Worm (Caenorhabditis elegans): ENCODE results near the gene akt-1.

The akt-1 gene

ce11 chrV:10281374-10281773, 32.7 kb downstream of the akt-1 start, which contains the start of gene lys-2:
Gene lys-2 (minus strand): TSS chrV:10281474.
- TF ChIP-seq C34B4.2 (tag; optimal IDR thresholded peaks at IDR 0.05) (no peak), sox-4 (tag; optimal IDR thresholded peaks at IDR 0.05) (no peak), nhr-12 (tag; optimal IDR thresholded peaks at IDR 0.05) (no peak), fkh-10 (GFP tag; optimal IDR thresholded peaks at IDR 0.05) (no peak), pax-3 (tag; optimal IDR thresholded peaks at IDR 0.05) (peak; percentile 4), elt-2 (tag; optimal IDR thresholded peaks at IDR 0.05) (peak; percentile 75), pqm-1 (tag; optimal IDR thresholded peaks at IDR 0.05) (peak; percentile 50), irx-1 (tag; optimal IDR thresholded peaks at IDR 0.05) (no peak)

DNA sequence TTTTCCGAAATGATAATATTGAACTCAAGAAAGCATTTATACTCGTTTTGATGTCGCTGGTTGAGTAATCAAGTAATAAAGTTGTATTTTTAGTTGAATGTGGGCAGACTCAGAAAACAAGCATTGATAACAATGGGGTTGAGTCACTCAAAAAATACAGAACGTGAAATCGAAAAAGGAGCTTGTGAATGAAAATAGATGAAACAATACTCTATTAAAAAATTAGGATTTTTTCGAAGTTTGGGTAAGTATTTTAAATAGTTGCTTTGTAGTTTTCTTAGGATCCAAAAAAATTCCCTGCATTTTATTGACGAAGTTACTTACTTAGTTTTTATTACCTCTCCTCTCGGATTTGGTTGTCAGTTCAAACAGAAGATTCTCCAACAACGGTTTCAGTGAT, 34.7 kb downstream of the akt-1 start, which contains the start of gene lys-3:
Gene lys-3 (minus strand): TSS at position 101 of the 400 bp plus-strand sequence.
- TF ChIP-seq irx-1 (tag; optimal IDR thresholded peaks at IDR 0.05), result no peak
- TF ChIP-seq lsy-2 (tag; optimal IDR thresholded peaks at IDR 0.05), result no peak
- no peak for TF ChIP-seq sox-4 (tag; optimal IDR thresholded peaks at IDR 0.05)
- no peak for TF ChIP-seq C16A3.4 (tag; optimal IDR thresholded peaks at IDR 0.05)

- no peak for TF ChIP-seq vab-15 (tag; optimal IDR thresholded peaks at IDR 0.05)
- peak; percentile 97 for TF ChIP-seq dsc-1 (tag; optimal IDR thresholded peaks at IDR 0.05)
- no peak for TF ChIP-seq efl-1 (optimal IDR thresholded peaks at IDR 0.05)
- TF ChIP-seq efl-1 (GFP tag; optimal IDR thresholded peaks at IDR 0.05 in 1 of 2), result peak in 1 of 2 experiments; percentile 44
- peak; percentile 92 for TF ChIP-seq fkh-4 (tag; optimal IDR thresholded peaks at IDR 0.05; ENCODE audit: borderline replicate concordance)
Measured at ce11 chrV:10285853-10286252, 37.1 kb downstream of the akt-1 start.

- TF ChIP-seq lsy-2 (tag; optimal IDR thresholded peaks at IDR 0.05), result peak in 1 of 2 experiments; percentile 8
- no peak for TF ChIP-seq nhr-20 (tag; optimal IDR thresholded peaks at IDR 0.05)
- TF ChIP-seq F16B12.6 (tag; optimal IDR thresholded peaks at IDR 0.05), result no peak
- peak; percentile 34 for TF ChIP-seq lin-14 (GFP tag; optimal IDR thresholded peaks at IDR 0.05)
Measured at ce11 chrV:10287260-10287659, 38.6 kb downstream of the akt-1 start, which contains the start of gene B0024.3. Gene B0024.3 (plus strand): TSS chrV:10287560.

DNA sequence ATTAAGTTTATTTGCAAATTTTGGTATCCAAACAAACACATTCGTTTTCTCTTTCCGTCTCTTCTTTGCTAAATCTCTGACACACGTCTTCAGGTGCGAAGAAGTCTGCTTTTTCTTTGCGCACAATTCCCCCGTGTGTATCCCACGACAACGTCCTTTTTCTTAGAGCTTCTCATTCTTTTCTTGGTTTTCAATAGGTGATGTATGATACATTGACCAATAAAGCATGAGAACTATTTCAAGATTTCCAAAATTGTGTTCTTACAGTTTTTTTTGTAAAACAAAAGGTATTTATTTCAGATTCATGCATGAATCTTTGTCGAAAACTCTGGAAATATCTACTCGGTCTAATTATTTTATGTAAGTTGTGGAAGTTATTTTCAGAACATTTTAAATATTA, 41.0 kb downstream of the akt-1 start, which contains the start of gene B0024.15:
Gene B0024.15 (plus strand): TSS at position 301 of the 400 bp plus-strand sequence.
- no peak for TF ChIP-seq unc-130 (tag; optimal IDR thresholded peaks at IDR 0.05)
- peak; percentile 35 for TF ChIP-seq fkh-8 (tag; optimal IDR thresholded peaks at IDR 0.05)

DNA sequence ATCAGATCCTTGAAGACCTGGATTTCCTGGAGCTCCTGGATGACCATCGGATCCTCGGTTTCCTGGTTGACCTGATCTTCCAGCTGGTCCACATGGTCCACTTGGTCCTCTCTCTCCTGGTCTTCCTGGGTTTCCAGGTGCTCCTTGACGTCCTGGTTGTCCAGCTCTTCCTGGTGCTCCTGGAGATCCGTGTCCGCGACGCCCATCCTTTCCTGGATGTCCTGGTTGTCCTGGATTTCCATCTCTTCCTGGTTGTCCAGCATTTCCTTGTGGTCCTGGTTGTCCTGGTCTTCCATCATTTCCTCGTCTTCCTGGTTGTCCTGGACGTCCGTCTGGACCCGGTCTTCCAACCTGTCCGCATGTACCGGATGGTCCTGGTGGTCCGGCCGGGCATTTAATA, 43.1 kb downstream of the akt-1 start:
- TF ChIP-seq efl-1 (optimal IDR thresholded peaks at IDR 0.05), result no peak
- TF ChIP-seq efl-1 (GFP tag; optimal IDR thresholded peaks at IDR 0.05 in 1 of 2), result peak in 1 of 2 experiments; percentile 68
- TF ChIP-seq pax-3 (tag; optimal IDR thresholded peaks at IDR 0.05), result no peak
- TF ChIP-seq mab-9 (GFP tag; IDR thresholded peaks at IDR 0.05), result no peak
- TF ChIP-seq fkh-8 (tag; optimal IDR thresholded peaks at IDR 0.05), result no peak
- TF ChIP-seq lin-39 (tag; optimal IDR thresholded peaks at IDR 0.05), result no peak

- TF ChIP-seq blmp-1 (tag; optimal IDR thresholded peaks at IDR 0.05), result peak; percentile 99
- no peak for TF ChIP-seq aly-2 (tag; optimal IDR thresholded peaks at IDR 0.05)
- TF ChIP-seq egl-27 (tag; optimal IDR thresholded peaks at IDR 0.05), result no peak
- TF ChIP-seq ceh-90 (tag; optimal IDR thresholded peaks at IDR 0.05), result no peak
- no peak for TF ChIP-seq swsn-7 (tag; optimal IDR thresholded peaks at IDR 0.05)
- no peak for TF ChIP-seq fkh-8 (tag; optimal IDR thresholded peaks at IDR 0.05)
- TF ChIP-seq C04F5.9 (tag; optimal IDR thresholded peaks at IDR 0.05), result no peak
- peak; percentile 20 for TF ChIP-seq lin-14 (GFP tag; optimal IDR thresholded peaks at IDR 0.05)
- peak in 2 of 6 experiments; percentile 15 to 59 for TF ChIP-seq elt-3 (tag; optimal IDR thresholded peaks at IDR 0.05)
- no peak for TF ChIP-seq pax-3 (tag; optimal IDR thresholded peaks at IDR 0.05)
- TF ChIP-seq lin-35 (GFP tag; optimal IDR thresholded peaks at IDR 0.05), result no peak
- TF ChIP-seq nhr-76 (tag; optimal IDR thresholded peaks at IDR 0.05), result no peak
- no peak for TF ChIP-seq elt-2 (tag; optimal IDR thresholded peaks at IDR 0.05)
- no peak for TF ChIP-seq zip-4 (GFP tag; optimal IDR thresholded peaks at IDR 0.05)
- TF ChIP-seq skn-1 (tag; optimal IDR thresholded peaks at IDR 0.05), result no peak
- no peak for TF ChIP-seq lsy-2 (tag; optimal IDR thresholded peaks at IDR 0.05)
- no peak for TF ChIP-seq dsc-1 (tag; optimal IDR thresholded peaks at IDR 0.05)
- TF ChIP-seq nhr-90 (tag; optimal IDR thresholded peaks at IDR 0.05; ENCODE audit: poor library complexity), result no peak
- TF ChIP-seq nhr-12 (tag; optimal IDR thresholded peaks at IDR 0.05), result no peak
- no peak for TF ChIP-seq unc-130 (tag; optimal IDR thresholded peaks at IDR 0.05)
- TF ChIP-seq isw-1 (GFP tag; IDR thresholded peaks at IDR 0.05), result no peak
- no peak for TF ChIP-seq lin-39 (tag; optimal IDR thresholded peaks at IDR 0.05)
Measured at ce11 chrV:10292819-10293357, 44.2 kb downstream of the akt-1 start, which contains the start of gene col-149. Gene col-149 (minus strand): TSS chrV:10292869.

Measured in whole organism, L1 larva.